Worm (Caenorhabditis elegans): ENCODE data around the gene C47E8.3.

- TF ChIP-seq mab-5 (tag; optimal IDR thresholded peaks at IDR 0.05) (no peak), snpc-4 (tag; optimal IDR thresholded peaks at IDR 0.05) (no peak), nhr-237 (tag; optimal IDR thresholded peaks at IDR 0.05) (no peak), unc-62 (GFP tag; optimal IDR thresholded peaks at IDR 0.05) (no peak), mep-1 (tag; optimal IDR thresholded peaks at IDR 0.05) (no peak), ces-1 (GFP tag; optimal IDR thresholded peaks at IDR 0.05) (no peak), elt-1 (tag; optimal IDR thresholded peaks at IDR 0.05; ENCODE audit: borderline replicate concordance, insufficient read depth) (no peak), nhr-76 (tag; optimal IDR thresholded peaks at IDR 0.05) (no peak), pha-4 (tag; optimal IDR thresholded peaks at IDR 0.05) (no peak), sptf-1 (tag; optimal IDR thresholded peaks at IDR 0.05) (no peak), sem-2 (GFP tag; optimal IDR thresholded peaks at IDR 0.05) (no peak), elt-3 (tag; optimal IDR thresholded peaks at IDR 0.05) (no peak), ztf-11 (tag; optimal IDR thresholded peaks at IDR 0.05) (no peak)
Observed at ce11 chrV:14682870-14683269, 2.8 kb downstream of the C47E8.3 start.

All from whole organism, mixed stage, embryonic.